Worm (Caenorhabditis elegans) whole organism, L4/young adult: Measurements from ENCODE around the gene cnnm-5.

Experiments used
- dao-5 ChIP-seq: sonication (generic microtip); optimal IDR thresholded peaks from 2 replicates; lab custom pipeline; 2016; ENCODE audit warnings: missing genotype, missing genetic modification characterization, moderate library complexity, missing compliant biosample characterization
- him-1 ChIP-seq: sonication (generic microtip); optimal IDR thresholded peaks from 2 replicates; lab custom pipeline; 2016; ENCODE audit warnings: missing genotype, missing genetic modification reagents, missing genetic modification characterization, missing compliant biosample characterization

- TF ChIP-seq dao-5 (tag; lab: Kevin White, UChicago) (no peak), him-1 (tag; lab: Kevin White, UChicago) (no peak)
Measured at ce11 chrIII:3834800-3835271, 5.8 kb upstream of the cnnm-5 start, which contains the start of gene cyp-25A2.
